Worm (Caenorhabditis elegans): Measurements from ENCODE around the gene F14F8.8.
A peak's percentile ranks its signal among the peaks of the same experiment; 100 is the strongest.

Gene F14F8.8

ce11 chrV:16695499-16695898 is 23.4 kb upstream of the F14F8.8 start:
- TF ChIP-seq tlf-1 (GFP tag; optimal IDR thresholded peaks at IDR 0.05) = no peak
- TF ChIP-seq T26A5.8 (tag; optimal IDR thresholded peaks at IDR 0.05) = no peak
- no peak for TF ChIP-seq die-1 (tag; optimal IDR thresholded peaks at IDR 0.05)
- TF ChIP-seq F57C9.4 (tag; optimal IDR thresholded peaks at IDR 0.05) = no peak
- TF ChIP-seq madf-8 (GFP tag; conservative IDR thresholded peaks at IDR 0.05) = no peak
- TF ChIP-seq lin-26 (GFP tag; IDR thresholded peaks at IDR 0.05) = no peak
- no peak for TF ChIP-seq snpc-1.3 (tag; optimal IDR thresholded peaks at IDR 0.05; ENCODE audit: insufficient read depth)
- no peak for TF ChIP-seq sea-2 (GFP tag; IDR thresholded peaks at IDR 0.05)
- no peak for TF ChIP-seq egl-44 (GFP tag; IDR thresholded peaks at IDR 0.05)
- no peak for TF ChIP-seq nfya-2 (GFP tag; IDR thresholded peaks at IDR 0.05)
- TF ChIP-seq xnd-1 (tag; optimal IDR thresholded peaks at IDR 0.05) = no peak
- no peak for TF ChIP-seq F33H1.4 (GFP tag; IDR thresholded peaks at IDR 0.05)
- no peak for TF ChIP-seq F57A8.1 (GFP tag; optimal IDR thresholded peaks at IDR 0.05)
- TF ChIP-seq chd-7 (tag; optimal IDR thresholded peaks at IDR 0.05) = no peak
- no peak for TF ChIP-seq C17E4.6 (GFP tag; IDR thresholded peaks at IDR 0.05)
- TF ChIP-seq rec-8 (tag; optimal IDR thresholded peaks at IDR 0.05) = no peak
- no peak for TF ChIP-seq tbp1 (GFP tag; optimal IDR thresholded peaks at IDR 0.05)

ce11 chrV:16694538-16694937 is 22.4 kb upstream of the F14F8.8 start, which contains the start of gene srz-101:
srz-101 (plus strand) TSS chrV:16694838.
- no peak for TF ChIP-seq madf-8 (GFP tag; conservative IDR thresholded peaks at IDR 0.05)
- no peak for TF ChIP-seq let-526 (GFP tag; IDR thresholded peaks at IDR 0.05)
- TF ChIP-seq ztf-18 (tag; optimal IDR thresholded peaks at IDR 0.05) = no peak
- TF ChIP-seq ztf-22 (GFP tag; optimal IDR thresholded peaks at IDR 0.05) = no peak
- no peak for TF ChIP-seq efl-1 (GFP tag; optimal IDR thresholded peaks at IDR 0.05)
- no peak for TF ChIP-seq attf-5 (GFP tag; optimal IDR thresholded peaks at IDR 0.05)

ce11 chrV:16693732-16694131 is 21.6 kb upstream of the F14F8.8 start, which contains the start of gene srw-42:
srw-42 (minus strand) TSS chrV:16693832.
- no peak for TF ChIP-seq nhr-80 (tag; optimal IDR thresholded peaks at IDR 0.05)
- TF ChIP-seq Y53F4B.3 (GFP tag; IDR thresholded peaks at IDR 0.05) = no peak
- TF ChIP-seq egl-44 (GFP tag; IDR thresholded peaks at IDR 0.05) = no peak
- no peak for TF ChIP-seq rcor-1 (GFP tag; IDR thresholded peaks at IDR 0.05)
- no peak for TF ChIP-seq unc-62 (GFP tag; optimal IDR thresholded peaks at IDR 0.05)
- TF ChIP-seq hmg-20 (GFP tag; IDR thresholded peaks at IDR 0.05) = no peak
- no peak for TF ChIP-seq F52B5.7 (tag; optimal IDR thresholded peaks at IDR 0.05)
- TF ChIP-seq ceh-100 (GFP tag; IDR thresholded peaks at IDR 0.05) = no peak
- TF ChIP-seq attf-3 (GFP tag; conservative IDR thresholded peaks at IDR 0.05) = no peak
- TF ChIP-seq Y56A3A.18 (GFP tag; IDR thresholded peaks at IDR 0.05) = no peak

ce11 chrV:16692988-16693387 is 20.9 kb upstream of the F14F8.8 start:
- peak; percentile 92 for TF ChIP-seq zfh-2 (GFP tag; conservative IDR thresholded peaks at IDR 0.05)
- no peak for TF ChIP-seq F33H1.4 (GFP tag; IDR thresholded peaks at IDR 0.05)
- TF ChIP-seq egrh-3 (GFP tag; IDR thresholded peaks at IDR 0.05) = peak; percentile 90; the same call in 1 of the 2 replicates

ce11 chrV:16687227-16687626 is 15.1 kb upstream of the F14F8.8 start, which contains the start of gene srz-102:
srz-102 (plus strand) TSS chrV:16687527.
- TF ChIP-seq tbx-9 (tag; optimal IDR thresholded peaks at IDR 0.05; ENCODE audit: borderline replicate concordance) = no peak
- TF ChIP-seq efl-1 (GFP tag; optimal IDR thresholded peaks at IDR 0.05) = no peak
- no peak for TF ChIP-seq ceh-91 (GFP tag; IDR thresholded peaks at IDR 0.05)
- no peak for TF ChIP-seq cebp-1 (GFP tag; IDR thresholded peaks at IDR 0.05)
- no peak for TF ChIP-seq cebp-1 (tag; optimal IDR thresholded peaks at IDR 0.05)
- TF ChIP-seq snpc-4 (GFP tag; optimal IDR thresholded peaks at IDR 0.05) = no peak
- no peak for TF ChIP-seq snpc-4 (tag; optimal IDR thresholded peaks at IDR 0.05)
- TF ChIP-seq lag-1 (GFP tag; IDR thresholded peaks at IDR 0.05) = no peak
- no peak for TF ChIP-seq die-1 (tag; optimal IDR thresholded peaks at IDR 0.05)
- no peak for TF ChIP-seq T07F8.4 (tag; optimal IDR thresholded peaks at IDR 0.05)
- TF ChIP-seq nhr-120 (GFP tag; IDR thresholded peaks at IDR 0.05) = no peak
- no peak for TF ChIP-seq sptf-2 (GFP tag; optimal IDR thresholded peaks at IDR 0.05)
- no peak for TF ChIP-seq sdz-38 (tag; optimal IDR thresholded peaks at IDR 0.05)
- no peak for TF ChIP-seq ztf-6 (GFP tag; IDR thresholded peaks at IDR 0.05)

Measured in whole organism, young adult.